Fruit fly (Drosophila melanogaster): ENCODE data around the gene CG5039.
A peak's percentile ranks its signal among the peaks of the same experiment; 100 is the strongest.

Gene CG5039

DNA sequence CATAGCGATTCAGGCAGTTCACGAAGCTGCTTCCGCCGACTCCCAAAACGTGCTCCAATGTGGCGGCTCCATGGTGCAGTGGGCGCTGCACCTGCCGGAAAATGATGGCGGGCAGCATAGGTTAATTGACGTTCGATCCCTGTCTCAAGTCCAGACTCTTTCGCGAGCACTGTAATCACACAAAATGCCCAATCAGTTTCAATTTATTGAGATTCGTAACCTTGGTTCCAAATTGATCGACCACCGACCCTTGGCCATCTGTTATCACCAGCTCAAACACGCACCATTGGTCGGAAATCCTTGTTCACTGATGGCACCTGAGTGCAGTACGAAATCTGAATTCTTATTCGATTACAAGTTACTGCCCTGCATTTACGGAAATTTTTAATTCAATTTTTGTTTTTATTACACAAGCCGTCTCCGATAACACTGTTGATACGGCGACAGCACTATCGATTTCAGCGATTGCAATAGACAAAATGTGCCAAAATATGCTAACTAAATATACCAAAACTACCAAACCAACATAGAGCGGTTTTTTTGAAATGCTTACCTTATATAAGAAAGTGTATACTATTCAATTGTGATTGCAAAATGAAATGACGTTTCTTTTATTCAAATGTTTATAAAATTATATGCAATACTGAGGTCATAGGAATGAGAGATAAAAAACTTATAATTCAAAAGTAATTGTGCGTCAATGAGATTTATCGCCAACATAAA is 8.4 kb downstream of the CG5039 start, which contains the start of gene CLS (continued):
- TF ChIP-seq Awh (GFP tag; IDR thresholded peaks at IDR 0.05) = no peak
- no peak for TF ChIP-seq sens-2 (GFP tag; IDR thresholded peaks at IDR 0.05)
- no peak for TF ChIP-seq sd (tag; optimal IDR thresholded peaks at IDR 0.05)
- peak; percentile 53 for TF ChIP-seq trem (tag; optimal IDR thresholded peaks at IDR 0.05)
- TF ChIP-seq bbx (GFP tag; IDR thresholded peaks at IDR 0.05; ENCODE audit: partially characterized antibody) = peak; percentile 67
- TF ChIP-seq CG31224 (GFP tag; IDR thresholded peaks at IDR 0.05) = no peak
- no peak for TF ChIP-seq hth (optimal IDR thresholded peaks at IDR 0.05)
- no peak for TF ChIP-seq pan (optimal IDR thresholded peaks at IDR 0.05)
- no peak for TF ChIP-seq pan (GFP tag; optimal IDR thresholded peaks at IDR 0.05 in 1 of 2, IDR thresholded peaks at IDR 0.05 in 1 of 2)
- no peak for TF ChIP-seq Eip74EF (GFP tag; optimal IDR thresholded peaks at IDR 0.05)
- no peak for TF ChIP-seq ERR (GFP tag; optimal IDR thresholded peaks at IDR 0.05)
- no peak for TF ChIP-seq Dip2 (GFP tag; IDR thresholded peaks at IDR 0.05)
- TF ChIP-seq knrl (GFP tag; IDR thresholded peaks at IDR 0.05; ENCODE audit: partially characterized antibody) = peak; percentile 45; the same call in 2 of the 3 replicates
- peak; percentile 58 for TF ChIP-seq MESR4 (GFP tag; optimal IDR thresholded peaks at IDR 0.05)
- peak; percentile 32 for TF ChIP-seq Myb (GFP tag; optimal IDR thresholded peaks at IDR 0.05)
- no peak for TF ChIP-seq CHES-1-like (GFP tag; optimal IDR thresholded peaks at IDR 0.05)
- no peak for TF ChIP-seq luna (GFP tag; optimal IDR thresholded peaks at IDR 0.05)
- TF ChIP-seq fd102C (GFP tag; optimal IDR thresholded peaks at IDR 0.05) = no peak
- TF ChIP-seq CG4360 (GFP tag; IDR thresholded peaks at IDR 0.05) = no peak
- TF ChIP-seq oc (tag; optimal IDR thresholded peaks at IDR 0.05) = no peak
- TF ChIP-seq da (GFP tag; optimal IDR thresholded peaks at IDR 0.05) = no peak
- no peak for TF ChIP-seq CG8089 (GFP tag; optimal IDR thresholded peaks at IDR 0.05)
- no peak for TF ChIP-seq ttk (GFP tag; IDR thresholded peaks at IDR 0.05)
- peak; percentile 77 for TF ChIP-seq gfzf (GFP tag; optimal IDR thresholded peaks at IDR 0.05)
- no peak for TF ChIP-seq CG10209 (GFP tag; optimal IDR thresholded peaks at IDR 0.05)
- TF ChIP-seq GATAe (GFP tag; conservative IDR thresholded peaks at IDR 0.05) = no peak
- TF ChIP-seq Nf-YA (GFP tag; IDR thresholded peaks at IDR 0.05) = no peak
- TF ChIP-seq z (GFP tag; IDR thresholded peaks at IDR 0.05) = no peak
- no peak for TF ChIP-seq CG6683 (GFP tag; optimal IDR thresholded peaks at IDR 0.05)
- no peak for TF ChIP-seq pho (GFP tag; optimal IDR thresholded peaks at IDR 0.05)
- no peak for TF ChIP-seq zfh2 (GFP tag; optimal IDR thresholded peaks at IDR 0.05)
- no peak for TF ChIP-seq Usf (GFP tag; optimal IDR thresholded peaks at IDR 0.05)
- peak; percentile 84 for TF ChIP-seq Dref (GFP tag; IDR thresholded peaks at IDR 0.05)
- no peak for TF ChIP-seq CG12236 (GFP tag; optimal IDR thresholded peaks at IDR 0.05)
- TF ChIP-seq D19A (tag; optimal IDR thresholded peaks at IDR 0.05) = no peak
- TF ChIP-seq CG4328 (GFP tag; optimal IDR thresholded peaks at IDR 0.05) = no peak

DNA sequence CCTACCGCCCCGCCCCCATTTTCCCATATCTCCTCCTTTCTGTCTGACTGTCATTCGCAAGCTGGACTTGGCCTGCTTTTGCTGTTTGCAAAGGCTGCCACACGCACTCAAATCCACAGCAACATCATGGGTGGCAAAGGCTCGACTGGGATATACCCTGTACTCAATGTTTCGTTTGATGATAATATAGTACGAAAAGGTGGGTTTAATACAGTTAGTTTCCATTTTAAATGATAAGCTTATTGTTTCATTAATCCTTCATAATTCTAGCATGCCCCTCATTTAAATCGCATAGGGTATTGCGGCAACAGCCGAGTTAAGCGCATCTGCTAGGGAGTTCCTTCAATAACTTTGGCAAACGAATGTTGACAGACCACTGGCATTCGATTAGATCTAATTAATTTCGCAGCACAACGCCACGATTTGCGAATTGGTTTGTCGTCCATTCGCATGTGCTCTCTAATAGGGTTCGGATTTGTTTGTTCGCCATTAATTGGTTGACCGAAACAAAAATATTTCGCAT is 15.7 kb downstream of the CG5039 start:
- TF ChIP-seq Ptx1 (GFP tag; IDR thresholded peaks at IDR 0.05) (peak; percentile 19; the same call in 1 of the 2 replicates), row (GFP tag; IDR thresholded peaks at IDR 0.05) (peak; percentile 51; the same call in 2 of the 3 replicates), CG14441 (GFP tag; IDR thresholded peaks at IDR 0.05) (no peak), pan (optimal IDR thresholded peaks at IDR 0.05) (no peak), pan (GFP tag; optimal IDR thresholded peaks at IDR 0.05 in 1 of 2, IDR thresholded peaks at IDR 0.05 in 1 of 2) (peak in 1 of 2 experiments; percentile 32), CG17802 (tag; optimal IDR thresholded peaks at IDR 0.05) (no peak), Hmr (GFP tag; optimal IDR thresholded peaks at IDR 0.05) (peak; percentile 38), gsb (GFP tag; IDR thresholded peaks at IDR 0.05) (no peak), sens (GFP tag) (peak; percentile 51), CG11504 (tag; optimal IDR thresholded peaks at IDR 0.05) (peak; percentile 30), Abd-B (GFP tag; optimal IDR thresholded peaks at IDR 0.05) (no peak), gem (tag; optimal IDR thresholded peaks at IDR 0.05) (peak; percentile 3), amos (GFP tag; IDR thresholded peaks at IDR 0.05; ENCODE audit: partially characterized antibody) (no peak), ftz-f1 (GFP tag; optimal IDR thresholded peaks at IDR 0.05) (no peak), CG3847 (GFP tag; IDR thresholded peaks at IDR 0.05) (no peak), luna (GFP tag; optimal IDR thresholded peaks at IDR 0.05) (no peak), CG4707 (GFP tag; optimal IDR thresholded peaks at IDR 0.05) (no peak), CG12071 (GFP tag; optimal IDR thresholded peaks at IDR 0.05) (no peak)

Data from whole organism, embryonic.